Worm (Caenorhabditis elegans): ENCODE results near the gene tdp-1.

DNA sequence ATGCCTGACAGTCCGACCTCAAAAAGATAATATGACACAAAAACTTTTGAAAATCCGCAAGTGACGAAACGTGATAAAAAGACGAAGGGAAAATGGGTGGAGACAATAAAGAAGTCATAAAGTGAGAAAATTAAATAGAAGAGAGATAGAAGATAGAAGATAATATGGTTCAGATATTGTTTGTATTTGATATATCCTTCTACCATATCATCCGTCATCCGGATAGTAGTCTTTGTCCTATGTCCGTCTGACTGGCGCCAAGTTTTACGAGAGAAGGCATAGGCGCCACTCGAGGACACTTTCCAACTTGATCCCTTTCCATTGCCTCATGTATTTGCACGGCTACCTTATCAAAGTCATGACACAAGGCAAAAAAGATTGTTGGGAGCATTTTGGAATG is 34.3 kb downstream of the tdp-1 start:
- no peak for TF ChIP-seq tbx-37 (GFP tag; conservative IDR thresholded peaks at IDR 0.05)
- TF ChIP-seq ceh-13 (GFP tag; optimal IDR thresholded peaks at IDR 0.05): no peak
- no peak for TF ChIP-seq tra-4 (tag; optimal IDR thresholded peaks at IDR 0.05)
- no peak for TF ChIP-seq ceh-36 (tag; optimal IDR thresholded peaks at IDR 0.05)
- TF ChIP-seq hmg-4 (GFP tag; optimal IDR thresholded peaks at IDR 0.05): no peak
- TF ChIP-seq tbx-11 (GFP tag; IDR thresholded peaks at IDR 0.05): no peak

Measured in whole organism, early embryonic.